Worm (Caenorhabditis elegans) whole organism, late embryonic: ENCODE data around the gene F11G11.5.
"Not testable (repeated sequence)": the region's sequence is repeated elsewhere in the genome, so short reads cannot be mapped to it uniquely, and the experiment has no call there.

Experiments used
- C08G9.2 ChIP-seq: sonication (generic microtip); optimal IDR thresholded peaks from 2 replicates; lab custom pipeline; 2016; ENCODE audit warnings: mild to moderate bottlenecking, missing genetic modification characterization, moderate library complexity, missing compliant biosample characterization
- C38D4.7 ChIP-seq: fragments of 200-800 bp; sonication (Bioruptor generic); optimal IDR thresholded peaks from 2 replicates; lab custom pipeline; 2018; ENCODE audit warnings: mild to moderate bottlenecking, missing genetic modification characterization, moderate library complexity, missing compliant biosample characterization
- K09A11.1 ChIP-seq: sonication (generic microtip); optimal IDR thresholded peaks from 2 replicates; lab custom pipeline; 2017; ENCODE audit warnings: antibody characterized with exemption, mild to moderate bottlenecking, missing genetic modification characterization, missing compliant biosample characterization; ENCODE audit not compliant: insufficient read depth
- T23F11.4 ChIP-seq: fragments of 200-800 bp; sonication (Bioruptor generic); optimal IDR thresholded peaks from 2 replicates; lab custom pipeline; 2018; ENCODE audit warnings: mild to moderate bottlenecking, missing genetic modification characterization, missing compliant biosample characterization
- Y22D7AL.16 ChIP-seq: sonication (generic microtip); optimal IDR thresholded peaks from 2 replicates; lab custom pipeline; 2016; ENCODE audit warnings: missing genetic modification characterization, missing compliant biosample characterization
- ahr-1 ChIP-seq: sonication (generic microtip); optimal IDR thresholded peaks from 2 replicates; lab custom pipeline; 2016; ENCODE audit warnings: missing genetic modification characterization, missing compliant biosample characterization
- ama-1 ChIP-seq: fragments of 150-350 bp; optimal IDR thresholded peaks from 2 replicates; lab custom pipeline; 2014
- ceh-19 ChIP-seq: fragments of 200-800 bp; sonication (Bioruptor generic); optimal IDR thresholded peaks from 2 replicates; lab custom pipeline; 2018; ENCODE audit warnings: mild to moderate bottlenecking, missing genetic modification characterization, missing compliant biosample characterization
- ceh-2 ChIP-seq: sonication (generic microtip); optimal IDR thresholded peaks from 2 replicates; lab custom pipeline; 2016; ENCODE audit warnings: missing genotype, missing genetic modification characterization, missing compliant biosample characterization
- ceh-22 ChIP-seq: sonication (generic microtip); optimal IDR thresholded peaks from 2 replicates; lab custom pipeline; 2017; ENCODE audit warnings: missing biosample characterization, missing genetic modification characterization
- ceh-24 ChIP-seq: sonication (generic microtip); optimal IDR thresholded peaks from 2 replicates; lab custom pipeline; 2016; ENCODE audit warnings: mild to moderate bottlenecking, missing genetic modification characterization, missing compliant biosample characterization
- ceh-30 ChIP-seq: fragments of 150-350 bp; optimal IDR thresholded peaks from 2 replicates; lab custom pipeline; 2014; ENCODE audit warnings: missing biosample characterization, missing genetic modification characterization
- ceh-31 ChIP-seq: sonication (generic microtip); optimal IDR thresholded peaks from 2 replicates; lab custom pipeline; 2016; ENCODE audit warnings: missing genetic modification characterization, missing compliant biosample characterization
- ceh-34 ChIP-seq: sonication (generic microtip); optimal IDR thresholded peaks from 2 replicates; lab custom pipeline; 2016; ENCODE audit warnings: mild to moderate bottlenecking, missing genetic modification characterization, missing compliant biosample characterization
- ceh-45 ChIP-seq: fragments of 200-800 bp; sonication (Bioruptor generic); IDR thresholded peaks from 2 replicates; pipeline ENCODE4 v1.3.6; 2022; ENCODE audit warnings: missing genetic modification reagents, missing genetic modification characterization, missing compliant biosample characterization
- ceh-6 ChIP-seq: fragments of 200-800 bp; sonication (Bioruptor generic); optimal IDR thresholded peaks from 2 replicates; lab custom pipeline; 2018; ENCODE audit warnings: mild to moderate bottlenecking, missing genetic modification characterization, missing compliant biosample characterization
- ceh-9 ChIP-seq: sonication (generic microtip); optimal IDR thresholded peaks from 2 replicates; lab custom pipeline; 2016; ENCODE audit warnings: mild to moderate bottlenecking, missing genetic modification characterization, inconsistent platforms, missing compliant biosample characterization
- che-1 ChIP-seq: sonication (generic microtip); optimal IDR thresholded peaks from 2 replicates; lab custom pipeline; 2016; ENCODE audit warnings: mild to moderate bottlenecking, missing genetic modification characterization, missing compliant biosample characterization
- dmd-4 ChIP-seq: sonication (generic microtip); optimal IDR thresholded peaks from 2 replicates; lab custom pipeline; 2016; ENCODE audit warnings: borderline replicate concordance, missing genetic modification characterization, missing compliant biosample characterization
- elt-2 ChIP-seq: sonication (generic microtip); optimal IDR thresholded peaks from 2 replicates; lab custom pipeline; 2016; ENCODE audit warnings: missing genetic modification reagents, missing genetic modification characterization, missing compliant biosample characterization
- ets-4 ChIP-seq: sonication (generic microtip); optimal IDR thresholded peaks from 2 replicates; lab custom pipeline; 2016; ENCODE audit warnings: missing genetic modification characterization, missing compliant biosample characterization
- eyg-1 ChIP-seq: sonication (generic microtip); optimal IDR thresholded peaks from 2 replicates; lab custom pipeline; 2016; ENCODE audit warnings: missing genotype, missing genetic modification characterization, missing compliant biosample characterization
- hlh-15 ChIP-seq: sonication (generic microtip); optimal IDR thresholded peaks from 2 replicates; lab custom pipeline; 2016; ENCODE audit warnings: missing genetic modification characterization, missing compliant biosample characterization
- hlh-6 ChIP-seq: sonication (generic microtip); optimal IDR thresholded peaks from 2 replicates; lab custom pipeline; 2016; ENCODE audit warnings: missing genotype, missing genetic modification characterization, missing compliant biosample characterization
- lin-11 ChIP-seq: fragments of 200-800 bp; sonication (Bioruptor generic); optimal IDR thresholded peaks from 2 replicates; lab custom pipeline; 2018; ENCODE audit warnings: mild to moderate bottlenecking, missing genetic modification characterization, missing compliant biosample characterization
- mec-3 ChIP-seq: sonication (generic microtip); optimal IDR thresholded peaks from 2 replicates; lab custom pipeline; 2016; ENCODE audit warnings: borderline replicate concordance, missing genetic modification characterization, missing compliant biosample characterization
- nfya-1 ChIP-seq: sonication (generic microtip); optimal IDR thresholded peaks from 2 replicates; lab custom pipeline; 2017; ENCODE audit warnings: missing genetic modification characterization, mild to moderate bottlenecking, missing compliant biosample characterization, antibody characterized with exemption, moderate library complexity
- nhr-11 ChIP-seq: fragments of 150-350 bp; optimal IDR thresholded peaks from 2 replicates; lab custom pipeline; 2014; ENCODE audit warnings: missing biosample characterization, missing genetic modification characterization
- nhr-232 ChIP-seq: sonication (generic microtip); optimal IDR thresholded peaks from 2 replicates; lab custom pipeline; 2016; ENCODE audit warnings: missing genetic modification characterization, missing compliant biosample characterization
- odd-2 ChIP-seq: sonication (generic microtip); optimal IDR thresholded peaks from 2 replicates; lab custom pipeline; 2017; ENCODE audit warnings: antibody characterized with exemption, mild to moderate bottlenecking, missing genetic modification characterization, missing compliant biosample characterization
- pag-3 ChIP-seq: sonication (generic microtip); optimal IDR thresholded peaks from 2 replicates; lab custom pipeline; 2016; ENCODE audit warnings: missing compliant biosample characterization, missing genetic modification characterization, borderline replicate concordance
- pqm-1 ChIP-seq: sonication (generic microtip); optimal IDR thresholded peaks from 2 replicates; lab custom pipeline; 2016; ENCODE audit warnings: missing genetic modification characterization, missing compliant biosample characterization
- pros-1 ChIP-seq: fragments of 150-350 bp; optimal IDR thresholded peaks from 2 replicates; lab custom pipeline; 2014; ENCODE audit warnings: missing biosample characterization, missing genetic modification reagents, missing genetic modification characterization
- rnt-1 ChIP-seq: sonication (generic microtip); optimal IDR thresholded peaks from 2 replicates; lab custom pipeline; 2016; ENCODE audit warnings: missing genetic modification characterization, missing compliant biosample characterization
- sox-2 ChIP-seq: fragments of 200-800 bp; sonication (Bioruptor generic); IDR thresholded peaks from 2 replicates; pipeline ENCODE4 v1.3.6; 2022; ENCODE audit warnings: missing genetic modification reagents, missing genetic modification characterization, missing compliant biosample characterization
- syd-9 ChIP-seq: sonication (generic microtip); optimal IDR thresholded peaks from 2 replicates; lab custom pipeline; 2016; ENCODE audit warnings: mild to moderate bottlenecking, missing genetic modification characterization, moderate library complexity, missing compliant biosample characterization
- tbx-2 ChIP-seq: sonication (generic microtip); optimal IDR thresholded peaks from 2 replicates; lab custom pipeline; 2016; ENCODE audit warnings: missing genetic modification characterization, missing compliant biosample characterization
- tbx-7 ChIP-seq: sonication (generic microtip); optimal IDR thresholded peaks from 2 replicates; lab custom pipeline; 2016; ENCODE audit warnings: missing genotype, missing genetic modification characterization, missing compliant biosample characterization
- unc-3 ChIP-seq, 2 experiments: fragments of 200-800 bp in 1 of 2; sonication (Bioruptor generic) in 1 of 2; sonication (generic microtip) in 1 of 2; conservative IDR thresholded peaks in 1 of 2; optimal IDR thresholded peaks in 1 of 2; 2 replicates each; pipeline versions ENCODE4 v1.3.6 to Lab custom; 2016 to 2022; ENCODE audit warnings: missing compliant biosample characterization in 2 of 2, missing genetic modification characterization in 2 of 2, missing genetic modification reagents in 1 of 2
- unc-55 ChIP-seq: sonication (generic microtip); optimal IDR thresholded peaks from 2 replicates; lab custom pipeline; 2017; ENCODE audit warnings: missing biosample characterization, missing genetic modification reagents, missing genetic modification characterization
- unc-86 ChIP-seq: sonication (generic microtip); optimal IDR thresholded peaks from 2 replicates; lab custom pipeline; 2016; ENCODE audit warnings: missing genetic modification characterization, missing compliant biosample characterization
- ztf-16 ChIP-seq: sonication (generic microtip); optimal IDR thresholded peaks from 2 replicates; lab custom pipeline; 2017; ENCODE audit warnings: missing genetic modification characterization, missing compliant biosample characterization

F11G11.5 gene

DNA sequence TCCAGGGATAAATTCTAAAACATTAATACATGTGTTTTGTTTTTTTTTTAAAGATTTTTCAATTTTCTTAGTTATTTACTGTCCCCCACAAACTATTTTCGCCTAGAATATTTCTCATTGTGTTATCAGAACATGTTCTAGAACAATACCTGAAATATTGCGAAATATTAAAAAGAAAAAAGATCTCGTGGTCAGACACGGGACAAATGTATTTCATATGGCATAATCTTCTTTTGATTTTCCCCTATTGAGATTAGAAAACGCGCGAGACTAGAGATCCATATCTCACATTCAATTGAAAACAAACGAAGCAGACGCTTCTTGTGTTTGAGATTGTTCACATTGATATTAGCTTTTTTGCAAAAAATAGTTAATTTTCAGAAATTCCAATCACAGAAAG, 1.6 kb upstream of the F11G11.5 start:
- TF ChIP-seq ceh-31 (tag; lab: Kevin White, UChicago) (no peak), K09A11.1 (tag; lab: Kevin White, UChicago) (no peak), tbx-2 (tag; lab: Kevin White, UChicago) (no peak), hlh-6 (tag; lab: Kevin White, UChicago) (no peak), ets-4 (tag; lab: Kevin White, UChicago) (no peak), eyg-1 (no peak), nhr-11 (tag; lab: Kevin White, UChicago) (no peak), lin-11 (tag; lab: Kevin White, UChicago) (no peak), C38D4.7 (no peak), T23F11.4 (GFP tag; lab: Kevin White, UChicago) (no peak), pqm-1 (tag; lab: Kevin White, UChicago) (no peak), ceh-34 (tag; lab: Kevin White, UChicago) (no peak), Y22D7AL.16 (tag; lab: Kevin White, UChicago) (no peak), nhr-232 (tag; lab: Kevin White, UChicago) (no peak), ceh-22 (tag; lab: Kevin White, UChicago) (no peak), ztf-16 (tag; lab: Kevin White, UChicago) (no peak), unc-3 (GFP tag; conservative IDR thresholded peaks at IDR 0.05; lab: Robert Waterston, UW) (no peak), unc-3 (tag; optimal IDR thresholded peaks at IDR 0.05; lab: Kevin White, UChicago) (no peak), ama-1 (no peak), ceh-9 (tag; lab: Kevin White, UChicago) (no peak), ceh-6 (GFP tag; lab: Kevin White, UChicago) (no peak)

DNA sequence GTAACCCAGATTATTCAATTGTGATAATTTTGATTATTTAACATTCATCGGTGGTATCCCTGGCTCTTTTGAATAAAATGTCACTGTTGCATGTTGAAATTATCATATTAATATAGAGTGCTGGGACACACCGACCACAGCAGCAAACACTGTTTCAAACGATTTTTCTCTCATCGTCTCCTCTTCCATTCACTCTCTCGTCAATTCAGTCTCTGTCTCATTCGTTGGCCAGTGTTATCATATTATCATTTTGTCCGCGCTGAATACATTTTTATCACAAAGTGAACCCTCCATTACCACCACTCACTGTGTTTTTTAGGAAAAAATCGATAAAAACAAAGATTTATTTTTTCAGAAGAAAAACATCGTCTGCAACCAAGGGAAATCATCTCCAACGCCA, 637 bp upstream of the F11G11.5 start:
- TF ChIP-seq elt-2 (tag; lab: Kevin White, UChicago), result peak; percentile 98
- TF ChIP-seq pag-3 (tag; lab: Kevin White, UChicago), result no peak

DNA sequence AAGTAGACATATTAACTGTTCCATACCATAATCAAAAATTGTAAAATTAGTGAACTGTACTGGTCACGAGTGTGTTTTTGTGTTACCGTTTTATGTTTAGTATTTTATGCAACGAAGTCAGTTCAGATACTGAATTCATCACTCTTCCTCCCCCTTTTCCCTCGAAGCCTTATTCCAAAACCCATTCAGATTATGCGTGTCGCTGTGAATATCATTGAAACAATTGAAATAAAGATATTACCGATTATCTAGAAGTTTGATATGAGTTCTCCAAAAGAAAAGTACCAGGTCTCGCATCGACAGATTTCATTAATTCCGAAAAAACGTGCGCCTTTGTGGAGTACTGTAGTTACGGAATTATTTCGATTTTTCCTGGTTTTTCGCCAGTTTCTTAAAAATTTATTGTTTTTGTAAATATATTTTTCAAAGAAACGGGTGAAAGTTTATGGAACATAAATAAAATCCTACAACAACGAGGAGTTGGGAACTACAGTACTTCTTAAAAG, 1.2 kb downstream of the F11G11.5 start:
- TF ChIP-seq nfya-1 (tag; lab: Kevin White, UChicago), result no peak
- TF ChIP-seq ama-1, result no peak
- TF ChIP-seq unc-3 (GFP tag; conservative IDR thresholded peaks at IDR 0.05; lab: Robert Waterston, UW), result no peak
- no peak for TF ChIP-seq unc-3 (tag; optimal IDR thresholded peaks at IDR 0.05; lab: Kevin White, UChicago)
- no peak for TF ChIP-seq pqm-1 (tag; lab: Kevin White, UChicago)
- TF ChIP-seq hlh-6 (tag; lab: Kevin White, UChicago), result no peak
- no peak for TF ChIP-seq rnt-1 (tag; lab: Kevin White, UChicago)
- TF ChIP-seq lin-11 (tag; lab: Kevin White, UChicago), result no peak
- TF ChIP-seq ceh-45 (GFP tag; lab: Robert Waterston, UW), result no peak
- TF ChIP-seq ceh-19 (GFP tag; lab: Kevin White, UChicago), result no peak
- TF ChIP-seq sox-2 (GFP tag; lab: Robert Waterston, UW), result no peak
- no peak for TF ChIP-seq ceh-31 (tag; lab: Kevin White, UChicago)
- no peak for TF ChIP-seq odd-2
- no peak for TF ChIP-seq syd-9 (tag; lab: Kevin White, UChicago)

DNA sequence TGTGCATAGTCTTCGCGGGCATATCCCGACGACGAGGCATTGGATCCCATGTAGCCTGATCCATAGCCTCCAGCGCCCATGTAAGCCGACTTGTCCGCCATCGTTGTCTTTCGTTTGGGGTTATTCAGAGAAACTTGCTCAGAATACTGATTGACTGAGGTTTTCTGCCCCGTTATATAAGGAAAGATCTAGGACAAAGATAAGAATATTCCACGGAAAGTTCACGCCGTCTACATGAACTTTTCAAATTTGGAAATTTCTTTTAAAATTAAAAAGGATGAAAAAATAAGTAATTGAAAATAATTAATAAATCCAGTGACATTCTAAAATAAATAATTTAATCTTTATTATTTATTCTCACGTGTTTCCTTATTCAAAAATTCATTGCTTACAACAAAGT, 2.5 kb downstream of the F11G11.5 start, which contains the start of the genes nspd-5 and F11G11.4:
Gene nspd-5 (minus strand): TSS at position 101 of the 400 bp plus-strand sequence.
Gene F11G11.4 (plus strand): TSS at position 335 of the 400 bp plus-strand sequence.
- TF ChIP-seq pros-1 (tag; lab: Kevin White, UChicago); ets-4 (tag; lab: Kevin White, UChicago); ceh-19 (GFP tag; lab: Kevin White, UChicago): not testable (repeated sequence)

DNA sequence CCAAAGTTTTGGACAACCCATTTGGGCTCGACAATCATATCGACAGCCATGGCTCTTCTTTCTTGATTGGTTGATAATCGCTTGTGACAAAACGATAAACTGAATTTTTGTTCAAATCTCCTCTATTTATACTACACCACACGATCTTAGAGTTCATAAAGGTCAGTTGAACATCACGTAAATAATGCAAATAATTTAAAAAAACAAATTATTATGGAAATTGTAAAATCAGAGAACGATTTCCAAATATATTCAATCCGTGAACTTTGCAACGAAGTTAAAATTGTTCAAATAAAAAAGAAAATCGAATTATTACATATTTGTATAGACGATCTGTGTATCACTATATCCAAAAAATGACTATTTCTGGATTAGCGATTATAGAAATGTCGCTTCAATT, 5.6 kb downstream of the F11G11.5 start, which contains the start of the genes mpst-4 and F11G11.14:
Gene mpst-4 (minus strand): TSS at position 101 of the 400 bp plus-strand sequence.
Gene F11G11.14 (plus strand): TSS at position 325 of the 400 bp plus-strand sequence.
- TF ChIP-seq hlh-15 (tag; lab: Kevin White, UChicago), result no peak
- TF ChIP-seq unc-86, result no peak
- no peak for TF ChIP-seq mec-3
- TF ChIP-seq ahr-1 (tag; lab: Kevin White, UChicago), result no peak
- TF ChIP-seq ceh-6 (GFP tag; lab: Kevin White, UChicago), result no peak
- TF ChIP-seq ceh-24 (tag; lab: Kevin White, UChicago), result no peak
- no peak for TF ChIP-seq ceh-2 (tag; lab: Kevin White, UChicago)
- no peak for TF ChIP-seq C08G9.2 (tag; lab: Kevin White, UChicago)
- TF ChIP-seq unc-55 (GFP tag; lab: Kevin White, UChicago), result no peak
- TF ChIP-seq ceh-9 (tag; lab: Kevin White, UChicago), result no peak
- no peak for TF ChIP-seq elt-2 (tag; lab: Kevin White, UChicago)
- TF ChIP-seq tbx-7 (tag; lab: Kevin White, UChicago), result no peak
- no peak for TF ChIP-seq dmd-4
- TF ChIP-seq ceh-30, result no peak
- TF ChIP-seq nhr-11 (tag; lab: Kevin White, UChicago), result no peak
- TF ChIP-seq che-1, result no peak
